Worm (Caenorhabditis elegans) whole organism, early embryonic: ENCODE data around the gene nlp-3.

Experiments
- B0310.2 ChIP-seq: sonication (generic microtip); optimal IDR thresholded peaks from 2 replicates; lab custom pipeline; 2016; ENCODE audit warnings: mild to moderate bottlenecking, missing genetic modification characterization, missing compliant biosample characterization
- ets-7 ChIP-seq: sonication (generic microtip); optimal IDR thresholded peaks from 2 replicates; lab custom pipeline; 2016; ENCODE audit warnings: missing genotype, missing genetic modification characterization, missing compliant biosample characterization
- hmg-4 ChIP-seq: fragments of 200-800 bp; sonication (Bioruptor generic); optimal IDR thresholded peaks from 2 replicates; lab custom pipeline; 2018; ENCODE audit warnings: mild to moderate bottlenecking, missing genetic modification characterization, missing compliant biosample characterization

ce11 chrX:13143762-13144732 lies 34.2 kb downstream of the nlp-3 start:
- TF ChIP-seq hmg-4 (GFP tag; lab: Kevin White, UChicago) (peak; percentile 92), ets-7 (peak; percentile 11), B0310.2 (tag; lab: Kevin White, UChicago) (no peak)
